Fruit fly (Drosophila melanogaster) whole organism, embryonic: ENCODE measurements around the gene Src64B.

Experiments used
- CG11093 ChIP-seq: fragments of 200-800 bp; sonication (Bioruptor generic); IDR thresholded peaks from 3 replicates; pipeline ENCODE4 v1.3.6; 2022; ENCODE audit warnings: missing biosample characterization, missing genetic modification characterization
- CG11504 ChIP-seq: fragments of 200-800 bp; sonication (Bioruptor generic); optimal IDR thresholded peaks from 3 replicates; lab custom pipeline; 2019; ENCODE audit warnings: missing biosample characterization, mild to moderate bottlenecking, missing genetic modification characterization, moderate library complexity
- CG11695 ChIP-seq: fragments of 200-800 bp; sonication (Bioruptor generic); IDR thresholded peaks from 3 replicates; pipeline ENCODE4 v1.3.6; 2022; ENCODE audit warnings: missing biosample characterization, missing genetic modification characterization
- CG12391 ChIP-seq: fragments of 200-800 bp; sonication (Bioruptor generic); optimal IDR thresholded peaks from 3 replicates; lab custom pipeline; 2018; ENCODE audit warnings: missing biosample characterization, mild to moderate bottlenecking, missing genetic modification characterization, moderate library complexity
- CG13775 ChIP-seq: fragments of 200-800 bp; sonication (Bioruptor generic); optimal IDR thresholded peaks from 3 replicates; lab custom pipeline; 2017; ENCODE audit warnings: missing biosample characterization, mild to moderate bottlenecking, missing genetic modification characterization
- CG14441 ChIP-seq: fragments of 200-800 bp; sonication (Bioruptor generic); IDR thresholded peaks from 2 replicates; pipeline ENCODE4 v1.3.6; 2022; ENCODE audit warnings: missing biosample characterization, missing genetic modification characterization
- CG2120 ChIP-seq: fragments of 200-800 bp; sonication (Bioruptor generic); optimal IDR thresholded peaks from 3 replicates; lab custom pipeline; 2016; ENCODE audit warnings: missing biosample characterization, missing genetic modification characterization
- CG2678 ChIP-seq: fragments of 200-800 bp; sonication (Bioruptor generic); optimal IDR thresholded peaks from 3 replicates; lab custom pipeline; 2019; ENCODE audit warnings: missing biosample characterization, mild to moderate bottlenecking, missing genetic modification characterization, moderate library complexity
- CG2712 ChIP-seq: fragments of 200-800 bp; optimal IDR thresholded peaks from 3 replicates; lab custom pipeline; 2019; ENCODE audit warnings: missing biosample characterization, mild to moderate bottlenecking, missing genetic modification characterization, moderate library complexity
- CG3065 ChIP-seq: fragments of 200-800 bp; sonication (Bioruptor generic); optimal IDR thresholded peaks from 2 replicates; lab custom pipeline; 2016; ENCODE audit warnings: missing biosample characterization, missing genetic modification characterization
- CG31224 ChIP-seq: fragments of 200-800 bp; sonication (Bioruptor generic); IDR thresholded peaks from 2 replicates; pipeline ENCODE4 v1.3.6; 2022; ENCODE audit warnings: missing biosample characterization, missing genetic modification characterization
- CG34422 ChIP-seq: fragments of 200-800 bp; sonication (Bioruptor generic); IDR thresholded peaks from 3 replicates; pipeline ENCODE4 v1.3.6; 2022; ENCODE audit warnings: missing biosample characterization, missing genetic modification characterization
- CG3847 ChIP-seq: fragments of 200-800 bp; sonication (Bioruptor generic); IDR thresholded peaks from 2 replicates; pipeline ENCODE4 v1.3.6; 2022; ENCODE audit warnings: missing biosample characterization, missing genetic modification characterization
- CG6791 ChIP-seq: fragments of 200-800 bp; sonication (Bioruptor generic); IDR thresholded peaks from 3 replicates; pipeline ENCODE4 v1.3.6; 2022; ENCODE audit warnings: missing biosample characterization, missing genetic modification characterization; ENCODE audit not compliant: partially characterized antibody
- CG7839 ChIP-seq: fragments of 200-800 bp; sonication (Bioruptor generic); optimal IDR thresholded peaks from 3 replicates; lab custom pipeline; 2018; ENCODE audit warnings: missing biosample characterization, mild to moderate bottlenecking, missing genetic modification characterization, moderate library complexity
- CG8944 ChIP-seq: fragments of 200-800 bp; sonication (Bioruptor generic); optimal IDR thresholded peaks from 3 replicates; lab custom pipeline; 2016; ENCODE audit warnings: missing biosample characterization, missing genetic modification characterization
- CG9609 ChIP-seq: fragments of 200-800 bp; sonication (Bioruptor generic); optimal IDR thresholded peaks from 3 replicates; lab custom pipeline; 2016; ENCODE audit warnings: missing biosample characterization, missing genetic modification characterization
- CG9727 ChIP-seq: fragments of 200-800 bp; sonication (Bioruptor generic); optimal IDR thresholded peaks from 3 replicates; lab custom pipeline; 2017; ENCODE audit warnings: missing biosample characterization, mild to moderate bottlenecking, missing genetic modification characterization
- Chrac-16 ChIP-seq: fragments of 200-800 bp; sonication (Bioruptor generic); optimal IDR thresholded peaks from 3 replicates; lab custom pipeline; 2016; ENCODE audit warnings: missing biosample characterization, missing genetic modification characterization
- CkIIα-i1 ChIP-seq: fragments of 200-800 bp; sonication (Bioruptor generic); IDR thresholded peaks from 2 replicates; pipeline ENCODE4 v1.3.6; 2022; ENCODE audit warnings: missing biosample characterization, missing genetic modification characterization
- Ets97D ChIP-seq: fragments of 200-800 bp; sonication (Bioruptor generic); optimal IDR thresholded peaks from 3 replicates; lab custom pipeline; 2016; ENCODE audit warnings: missing biosample characterization, missing genetic modification characterization
- GATAe ChIP-seq: fragments of 200-800 bp; sonication (Bioruptor generic); conservative IDR thresholded peaks from 2 replicates; pipeline ENCODE4 v1.3.6; 2022; ENCODE audit warnings: missing biosample characterization, missing genetic modification characterization
- Gug ChIP-seq: fragments of 200-800 bp; sonication (Bioruptor generic); IDR thresholded peaks from 4 replicates; pipeline ENCODE4 v1.3.6; 2022; ENCODE audit warnings: missing biosample characterization, missing genetic modification characterization
- HLH4C ChIP-seq: fragments of 200-800 bp; sonication (Bioruptor generic); IDR thresholded peaks from 3 replicates; pipeline ENCODE4 v1.3.6; 2022; ENCODE audit warnings: missing biosample characterization, missing genetic modification characterization; ENCODE audit not compliant: partially characterized antibody
- Hand ChIP-seq: fragments of 200-800 bp; sonication (Bioruptor generic); optimal IDR thresholded peaks from 2 replicates; lab custom pipeline; 2017; ENCODE audit warnings: mild to moderate bottlenecking, missing biosample characterization, missing genetic modification reagents, missing genetic modification characterization
- Jarid2 ChIP-seq: fragments of 200-800 bp; sonication (Bioruptor generic); optimal IDR thresholded peaks from 3 replicates; lab custom pipeline; 2017; ENCODE audit warnings: mild to moderate bottlenecking, missing biosample characterization, missing genetic modification reagents, missing genetic modification characterization
- Kr ChIP-seq: fragments of 200-800 bp; sonication (Bioruptor generic); optimal IDR thresholded peaks from 2 replicates; lab custom pipeline; 2017; ENCODE audit warnings: missing biosample characterization, mild to moderate bottlenecking, missing genetic modification characterization
- MBD-R2 ChIP-seq: fragments of 200-800 bp; sonication (Bioruptor generic); IDR thresholded peaks from 2 replicates; pipeline ENCODE4 v1.3.6; 2022; ENCODE audit warnings: missing biosample characterization, missing genetic modification characterization
- NC2α ChIP-seq: fragments of 200-800 bp; sonication (Bioruptor generic); optimal IDR thresholded peaks from 2 replicates; lab custom pipeline; 2016; ENCODE audit warnings: missing biosample characterization, missing genetic modification characterization
- NK7.1 ChIP-seq: fragments of 200-800 bp; sonication (Bioruptor generic); optimal IDR thresholded peaks from 3 replicates; lab custom pipeline; 2016; ENCODE audit warnings: missing biosample characterization, missing genetic modification characterization
- Opbp ChIP-seq: fragments of 200-800 bp; sonication (Bioruptor generic); IDR thresholded peaks from 3 replicates; pipeline ENCODE4 v1.3.6; 2022; ENCODE audit warnings: missing biosample characterization, missing genetic modification characterization; ENCODE audit not compliant: partially characterized antibody
- Sry-δ ChIP-seq: fragments of 200-800 bp; sonication (Bioruptor generic); optimal IDR thresholded peaks from 2 replicates; lab custom pipeline; 2016; ENCODE audit warnings: missing biosample characterization, missing genetic modification characterization
- Vsx1 ChIP-seq: fragments of 200-800 bp; sonication (Bioruptor generic); optimal IDR thresholded peaks from 2 replicates; lab custom pipeline; 2017; ENCODE audit warnings: missing biosample characterization, mild to moderate bottlenecking, missing genetic modification characterization, missing genetic modification reagents
- ato ChIP-seq: fragments of 200-800 bp; sonication (Bioruptor generic); IDR thresholded peaks from 2 replicates; pipeline ENCODE4 v1.3.6; 2022; ENCODE audit warnings: missing biosample characterization, missing genetic modification characterization; ENCODE audit not compliant: partially characterized antibody
- cwo ChIP-seq: fragments of 200-800 bp; sonication (Bioruptor generic); optimal IDR thresholded peaks from 3 replicates; lab custom pipeline; 2017; ENCODE audit warnings: missing biosample characterization, missing genetic modification characterization, mild to moderate bottlenecking, moderate library complexity, missing genetic modification reagents
- da ChIP-seq: fragments of 200-800 bp; sonication (Bioruptor generic); optimal IDR thresholded peaks from 2 replicates; lab custom pipeline; 2016; ENCODE audit warnings: missing biosample characterization, missing genetic modification characterization
- ewg ChIP-seq: fragments of 200-800 bp; sonication (Bioruptor generic); optimal IDR thresholded peaks from 3 replicates; lab custom pipeline; 2017; ENCODE audit warnings: mild to moderate bottlenecking, missing biosample characterization, missing genetic modification reagents, missing genetic modification characterization
- fd102C ChIP-seq: fragments of 200-800 bp; sonication (Bioruptor generic); optimal IDR thresholded peaks from 2 replicates; lab custom pipeline; 2018; ENCODE audit warnings: missing biosample characterization, mild to moderate bottlenecking, missing genetic modification characterization, moderate library complexity
- fd3F ChIP-seq: fragments of 200-800 bp; sonication (Bioruptor generic); optimal IDR thresholded peaks from 2 replicates; lab custom pipeline; 2018; ENCODE audit warnings: missing biosample characterization, mild to moderate bottlenecking, missing genetic modification characterization, moderate library complexity
- grn ChIP-seq: fragments of 200-800 bp; sonication (Bioruptor generic); optimal IDR thresholded peaks from 3 replicates; lab custom pipeline; 2017; ENCODE audit warnings: missing biosample characterization, missing genetic modification characterization
- hth ChIP-seq: fragments of >200 bp; optimal IDR thresholded peaks from 2 replicates; lab custom pipeline; 2017; ENCODE audit warnings: inconsistent platforms
- lab ChIP-seq: fragments of 200-800 bp; sonication (Bioruptor generic); optimal IDR thresholded peaks from 3 replicates; lab custom pipeline; 2017; ENCODE audit warnings: missing biosample characterization, missing genetic modification characterization, mild to moderate bottlenecking, moderate library complexity, missing genetic modification reagents
- lov ChIP-seq, 2 experiments: fragments of 200-800 bp in 1 of 2; fragments of >200 bp in 1 of 2; sonication (Bioruptor generic) in 1 of 2; IDR thresholded peaks in 1 of 2; optimal IDR thresholded peaks in 1 of 2; 2 replicates in 1 of 2; 3 replicates in 1 of 2; pipeline versions ENCODE4 v1.3.6 to Lab custom; 2017 to 2022; ENCODE audit warnings: missing biosample characterization in 1 of 2, missing genetic modification characterization in 1 of 2
- mirr ChIP-seq: fragments of 200-800 bp; sonication (Bioruptor generic); optimal IDR thresholded peaks from 3 replicates; lab custom pipeline; 2018; ENCODE audit warnings: missing biosample characterization, mild to moderate bottlenecking, missing genetic modification characterization
- nerfin-2 ChIP-seq: fragments of 200-800 bp; sonication (Bioruptor generic); IDR thresholded peaks from 2 replicates; pipeline ENCODE4 v1.3.6; 2022; ENCODE audit warnings: missing biosample characterization, missing genetic modification characterization; ENCODE audit not compliant: partially characterized antibody
- phol ChIP-seq: fragments of 200-800 bp; sonication (Bioruptor generic); optimal IDR thresholded peaks from 3 replicates; lab custom pipeline; 2018; ENCODE audit warnings: missing biosample characterization, mild to moderate bottlenecking, missing genetic modification characterization, moderate library complexity
- salm ChIP-seq: fragments of 200-800 bp; sonication (Bioruptor generic); optimal IDR thresholded peaks from 2 replicates; lab custom pipeline; 2018; ENCODE audit warnings: missing biosample characterization, mild to moderate bottlenecking, missing genetic modification characterization
- so ChIP-seq: fragments of 200-800 bp; sonication (Bioruptor generic); IDR thresholded peaks from 3 replicates; pipeline ENCODE4 v1.3.6; 2022; ENCODE audit warnings: missing biosample characterization, missing genetic modification characterization
- tna ChIP-seq: fragments of 200-800 bp; sonication (Bioruptor generic); IDR thresholded peaks from 2 replicates; pipeline ENCODE4 v1.3.6; 2022; ENCODE audit warnings: missing biosample characterization, missing genetic modification characterization; ENCODE audit not compliant: partially characterized antibody

Gene Src64B

DNA sequence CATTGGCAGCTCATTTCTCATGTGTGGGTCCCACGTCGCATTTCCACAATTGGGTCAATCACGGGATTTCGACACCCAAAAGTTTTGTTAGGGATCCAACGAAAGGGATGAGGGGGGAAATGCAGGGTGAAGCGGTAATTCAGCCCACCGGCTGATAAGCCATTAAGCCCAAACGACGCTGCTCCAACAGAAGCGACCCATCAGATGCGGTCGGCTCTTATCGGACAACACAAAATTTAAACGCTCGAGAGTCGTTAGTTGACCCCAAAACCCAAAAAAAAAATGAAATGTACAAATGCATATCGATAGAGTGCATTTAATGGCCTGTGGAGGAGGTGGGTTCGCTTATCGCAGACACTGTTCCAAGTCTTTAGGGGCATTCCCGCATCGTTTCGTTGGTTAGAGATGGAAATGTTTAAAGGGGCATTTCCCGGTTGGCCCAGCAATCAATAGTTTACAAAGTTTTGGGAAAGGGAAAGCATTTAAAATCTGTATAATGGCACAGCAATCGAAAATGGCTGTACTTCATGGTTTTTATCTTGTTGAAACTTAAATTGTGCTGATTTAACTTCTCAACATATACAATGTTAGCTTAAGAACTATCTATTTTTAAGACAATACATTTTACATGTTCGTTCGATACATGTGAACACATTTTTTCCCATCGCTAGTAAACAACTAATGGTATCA lies 19.1 kb downstream of the Src64B start (continued):
- TF ChIP-seq CG14441 (0 out of 2 replicates have a peak, but pooled peaks have one; percentile 9), CG9727 (GFP tag; lab: Kevin White, UChicago) (no peak), nerfin-2 (GFP tag; lab: Robert Waterston, UW) (no peak), CG3847 (GFP tag; lab: Robert Waterston, UW) (no peak), CG2120 (no peak), Hand (no peak), MBD-R2 (GFP tag; lab: Robert Waterston, UW) (no peak), CG6791 (no peak), fd3F (GFP tag; lab: Kevin White, UChicago) (no peak), mirr (GFP tag; lab: Kevin White, UChicago) (no peak), Vsx1 (peak; percentile 11), CG12391 (tag; lab: Kevin White, UChicago) (peak; percentile 21), so (GFP tag; lab: Robert Waterston, UW) (no peak), tna (GFP tag; lab: Robert Waterston, UW) (no peak), CG2678 (tag; lab: Kevin White, UChicago) (peak; percentile 40), ato (no peak), CG8944 (GFP tag; lab: Kevin White, UChicago) (no peak), Opbp (GFP tag; lab: Robert Waterston, UW) (no peak), Kr (GFP tag; lab: Kevin White, UChicago) (no peak), hth (lab: Kevin White, UChicago) (no peak), CG13775 (no peak), ewg (GFP tag; lab: Kevin White, UChicago) (no peak), grn (GFP tag; lab: Kevin White, UChicago) (peak; percentile 52), CG31224 (no peak), phol (tag; lab: Kevin White, UChicago) (peak; percentile 55), CG3065 (GFP tag; lab: Kevin White, UChicago) (no peak), GATAe (GFP tag; lab: Robert Waterston, UW) (0 out of 2 replicates have a peak, but pooled peaks have one; percentile 28), NK7.1 (no peak), CG2712 (tag; lab: Kevin White, UChicago) (peak; percentile 47), Ets97D (GFP tag; lab: Kevin White, UChicago) (no peak), Gug (no peak), NC2α (GFP tag; lab: Kevin White, UChicago) (no peak), CG11093 (GFP tag; lab: Robert Waterston, UW) (no peak), cwo (GFP tag; lab: Kevin White, UChicago) (no peak), fd102C (GFP tag; lab: Kevin White, UChicago) (no peak), da (GFP tag; lab: Kevin White, UChicago) (no peak), salm (tag; lab: Kevin White, UChicago) (no peak), CG34422 (GFP tag; lab: Robert Waterston, UW) (no peak), HLH4C (no peak), Sry-δ (peak; percentile 64), CG11695 (GFP tag; lab: Robert Waterston, UW) (no peak), CG7839 (tag; lab: Kevin White, UChicago) (peak; percentile 22), Jarid2 (GFP tag; lab: Kevin White, UChicago) (no peak), lov (optimal IDR thresholded peaks at IDR 0.05; lab: Kevin White, UChicago) (no peak), lov (GFP tag; IDR thresholded peaks at IDR 0.05; lab: Robert Waterston, UW) (no peak), CG11504 (tag; lab: Kevin White, UChicago) (peak; percentile 51), CkIIα-i1 (no peak), lab (GFP tag; lab: Kevin White, UChicago) (no peak), Chrac-16 (GFP tag; lab: Kevin White, UChicago) (no peak), CG9609 (no peak)
